Worm (Caenorhabditis elegans) whole organism, young adult: ENCODE measurements around the gene arrd-16.

Source experiments
- C06A6.2 ChIP-seq: fragments of 200-800 bp; sonication (Bioruptor generic); conservative IDR thresholded peaks from 2 replicates; pipeline ENCODE4 v1.3.6; 2022; ENCODE audit warnings: missing genetic modification characterization, missing compliant biosample characterization
- F23B12.7 ChIP-seq: sonication (generic microtip); optimal IDR thresholded peaks from 2 replicates; lab custom pipeline; 2017; ENCODE audit warnings: missing genetic modification characterization, mild to moderate bottlenecking, missing compliant biosample characterization, antibody characterized with exemption, moderate library complexity; ENCODE audit not compliant: insufficient read depth
- F52B5.7 ChIP-seq: sonication (generic microtip); optimal IDR thresholded peaks from 2 replicates; lab custom pipeline; 2016; ENCODE audit warnings: mild to moderate bottlenecking, missing genetic modification characterization, missing compliant biosample characterization
- F55B11.4 ChIP-seq: sonication (generic microtip); optimal IDR thresholded peaks from 2 replicates; lab custom pipeline; 2016; ENCODE audit warnings: missing compliant biosample characterization, missing genetic modification characterization, borderline replicate concordance; ENCODE audit not compliant: insufficient read depth
- K11D2.4 ChIP-seq: fragments of 200-800 bp; sonication (Bioruptor generic); IDR thresholded peaks from 2 replicates; pipeline ENCODE4 v1.3.6; 2022; ENCODE audit warnings: missing genetic modification reagents, missing genetic modification characterization, missing compliant biosample characterization
- aptf-2 ChIP-seq: fragments of 200-800 bp; sonication (Bioruptor generic); conservative IDR thresholded peaks from 2 replicates; pipeline ENCODE4 v1.3.6; 2022; ENCODE audit warnings: missing genetic modification reagents, missing genetic modification characterization, missing compliant biosample characterization
- atf-7 ChIP-seq: sonication (generic microtip); optimal IDR thresholded peaks from 2 replicates; lab custom pipeline; 2017; ENCODE audit warnings: mild to moderate bottlenecking, missing genetic modification characterization, missing compliant biosample characterization
- attf-6 ChIP-seq: fragments of 200-800 bp; sonication (Bioruptor generic); IDR thresholded peaks from 2 replicates; pipeline ENCODE4 v1.3.6; 2022; ENCODE audit warnings: missing genetic modification reagents, missing genetic modification characterization, missing compliant biosample characterization
- ccch-3 ChIP-seq: fragments of 200-800 bp; sonication (Bioruptor generic); optimal IDR thresholded peaks from 2 replicates; lab custom pipeline; 2018; ENCODE audit warnings: mild to moderate bottlenecking, missing genetic modification characterization, missing compliant biosample characterization
- cebp-1 ChIP-seq, 2 experiments: fragments of 200-800 bp in 1 of 2; sonication (Bioruptor generic) in 1 of 2; sonication (generic microtip) in 1 of 2; IDR thresholded peaks in 1 of 2; optimal IDR thresholded peaks in 1 of 2; 2 replicates each; pipeline versions ENCODE4 v1.3.6 to Lab custom; 2017 to 2022; ENCODE audit warnings: missing compliant biosample characterization in 2 of 2, missing genetic modification characterization in 2 of 2, mild to moderate bottlenecking in 1 of 2, missing genetic modification reagents in 1 of 2, moderate library complexity in 1 of 2
- cebp-2 ChIP-seq: fragments of 200-800 bp; sonication (Bioruptor generic); IDR thresholded peaks from 2 replicates; pipeline ENCODE4 v1.3.6; 2022; ENCODE audit warnings: missing genetic modification characterization, missing compliant biosample characterization
- ceh-40 ChIP-seq: fragments of 200-800 bp; sonication (Bioruptor generic); IDR thresholded peaks from 2 replicates; pipeline ENCODE4 v1.3.6; 2022; ENCODE audit warnings: missing genetic modification characterization, missing compliant biosample characterization
- ceh-91 ChIP-seq: fragments of 200-800 bp; sonication (Bioruptor generic); IDR thresholded peaks from 2 replicates; pipeline ENCODE4 v1.3.6; 2022; ENCODE audit warnings: missing genetic modification reagents, missing genetic modification characterization, missing compliant biosample characterization
- dox-1 ChIP-seq: fragments of 200-800 bp; sonication (Bioruptor generic); IDR thresholded peaks from 2 replicates; pipeline ENCODE4 v1.3.6; 2022; ENCODE audit warnings: missing genetic modification reagents, missing genetic modification characterization, missing compliant biosample characterization
- dpl-1 ChIP-seq: fragments of 150-350 bp; optimal IDR thresholded peaks from 2 replicates; lab custom pipeline; 2014; ENCODE audit warnings: missing biosample characterization, missing genetic modification reagents, missing genetic modification characterization
- efl-1 ChIP-seq: fragments of 150-350 bp; optimal IDR thresholded peaks from 2 replicates; lab custom pipeline; 2014; ENCODE audit warnings: missing biosample characterization, missing genetic modification reagents, missing genetic modification characterization
- egrh-3 ChIP-seq: fragments of 200-800 bp; sonication (Bioruptor generic); IDR thresholded peaks from 2 replicates; pipeline ENCODE4 v1.3.6; 2022; ENCODE audit warnings: missing genetic modification reagents, missing genetic modification characterization, missing compliant biosample characterization
- him-1 ChIP-seq: sonication (generic microtip); optimal IDR thresholded peaks from 2 replicates; lab custom pipeline; 2016; ENCODE audit warnings: missing genotype, missing genetic modification reagents, missing genetic modification characterization, missing compliant biosample characterization
- hmg-1.2 ChIP-seq: fragments of 200-800 bp; sonication (Bioruptor generic); IDR thresholded peaks from 2 replicates; pipeline ENCODE4 v1.3.6; 2022; ENCODE audit warnings: missing genetic modification reagents, missing genetic modification characterization, missing compliant biosample characterization
- hmg-20 ChIP-seq: fragments of 200-800 bp; sonication (Bioruptor generic); IDR thresholded peaks from 2 replicates; pipeline ENCODE4 v1.3.6; 2022; ENCODE audit warnings: missing genetic modification reagents, missing genetic modification characterization, missing compliant biosample characterization
- hrde-1 ChIP-seq: sonication (generic microtip); optimal IDR thresholded peaks from 2 replicates; lab custom pipeline; 2016; ENCODE audit warnings: missing genetic modification characterization, mild to moderate bottlenecking, missing compliant biosample characterization, moderate library complexity, missing genotype, missing genetic modification reagents, borderline replicate concordance
- hsf-1 ChIP-seq: fragments of 200-800 bp; sonication (Bioruptor generic); IDR thresholded peaks from 2 replicates; pipeline ENCODE4 v1.3.6; 2022; ENCODE audit warnings: missing genetic modification reagents, missing genetic modification characterization, missing compliant biosample characterization
- lin-54 ChIP-seq: fragments of 200-800 bp; sonication (Bioruptor generic); optimal IDR thresholded peaks from 2 replicates; lab custom pipeline; 2018; ENCODE audit warnings: mild to moderate bottlenecking, missing genetic modification characterization, missing compliant biosample characterization
- lsl-1 ChIP-seq: fragments of 200-800 bp; sonication (Bioruptor generic); optimal IDR thresholded peaks from 2 replicates; lab custom pipeline; 2018; ENCODE audit warnings: mild to moderate bottlenecking, missing genetic modification characterization, moderate library complexity, missing compliant biosample characterization
- madf-6 ChIP-seq: fragments of 200-800 bp; sonication (Bioruptor generic); IDR thresholded peaks from 2 replicates; pipeline ENCODE4 v1.3.6; 2022; ENCODE audit warnings: missing genetic modification reagents, missing genetic modification characterization, missing compliant biosample characterization
- mcd-1 ChIP-seq: fragments of 200-800 bp; sonication (Bioruptor generic); IDR thresholded peaks from 2 replicates; pipeline ENCODE4 v1.3.6; 2022; ENCODE audit warnings: missing genetic modification reagents, missing genetic modification characterization, missing compliant biosample characterization
- nhr-179 ChIP-seq: sonication (generic microtip); optimal IDR thresholded peaks from 2 replicates; lab custom pipeline; 2016; ENCODE audit warnings: mild to moderate bottlenecking, missing genetic modification characterization, missing compliant biosample characterization
- nhr-80 ChIP-seq: sonication (generic microtip); optimal IDR thresholded peaks from 2 replicates; lab custom pipeline; 2016; ENCODE audit warnings: missing genetic modification characterization, missing compliant biosample characterization
- snpc-1.1 ChIP-seq: sonication (generic microtip); optimal IDR thresholded peaks from 2 replicates; lab custom pipeline; 2017; ENCODE audit warnings: missing genetic modification characterization, mild to moderate bottlenecking, missing compliant biosample characterization, antibody characterized with exemption, moderate library complexity, missing genotype, missing genetic modification reagents; ENCODE audit not compliant: insufficient read depth
- snpc-1.3 ChIP-seq: sonication (generic microtip); optimal IDR thresholded peaks from 2 replicates; lab custom pipeline; 2017; ENCODE audit warnings: missing genetic modification characterization, mild to moderate bottlenecking, missing compliant biosample characterization, antibody characterized with exemption, moderate library complexity, missing genotype, missing genetic modification reagents; ENCODE audit not compliant: insufficient read depth
- snpc-3.4 ChIP-seq: sonication (generic microtip); optimal IDR thresholded peaks from 2 replicates; lab custom pipeline; 2017; ENCODE audit warnings: missing genetic modification characterization, mild to moderate bottlenecking, missing compliant biosample characterization, antibody characterized with exemption, moderate library complexity, missing genotype, missing genetic modification reagents
- somi-1 ChIP-seq: fragments of 200-800 bp; sonication (Bioruptor generic); optimal IDR thresholded peaks from 2 replicates; lab custom pipeline; 2018; ENCODE audit warnings: mild to moderate bottlenecking, missing genetic modification characterization, missing compliant biosample characterization
- tbp1 ChIP-seq: fragments of 200-800 bp; sonication (Bioruptor generic); optimal IDR thresholded peaks from 2 replicates; lab custom pipeline; 2018; ENCODE audit warnings: mild to moderate bottlenecking, missing genetic modification characterization, missing compliant biosample characterization
- unc-62 ChIP-seq: fragments of 150-350 bp; optimal IDR thresholded peaks from 2 replicates; lab custom pipeline; 2014; ENCODE audit warnings: missing biosample characterization, missing genetic modification reagents, missing genetic modification characterization
- xnd-1 ChIP-seq: sonication (generic microtip); optimal IDR thresholded peaks from 2 replicates; lab custom pipeline; 2016; ENCODE audit warnings: missing genotype, missing genetic modification reagents, missing genetic modification characterization, missing compliant biosample characterization
- zfh-2 ChIP-seq: fragments of 200-800 bp; sonication (Bioruptor generic); conservative IDR thresholded peaks from 2 replicates; pipeline ENCODE4 v1.3.6; 2022; ENCODE audit warnings: missing genetic modification reagents, missing genetic modification characterization, missing compliant biosample characterization
- zim-3 ChIP-seq: sonication (generic microtip); optimal IDR thresholded peaks from 2 replicates; lab custom pipeline; 2017; ENCODE audit warnings: mild to moderate bottlenecking, missing genetic modification characterization, moderate library complexity, missing compliant biosample characterization
- ztf-18 ChIP-seq: sonication (generic microtip); optimal IDR thresholded peaks from 2 replicates; lab custom pipeline; 2016; ENCODE audit warnings: missing genotype, mild to moderate bottlenecking, missing genetic modification characterization, missing compliant biosample characterization
- ztf-26 ChIP-seq: sonication (generic microtip); optimal IDR thresholded peaks from 2 replicates; lab custom pipeline; 2017; ENCODE audit warnings: missing genetic modification characterization, missing compliant biosample characterization

The arrd-16 gene

DNA sequence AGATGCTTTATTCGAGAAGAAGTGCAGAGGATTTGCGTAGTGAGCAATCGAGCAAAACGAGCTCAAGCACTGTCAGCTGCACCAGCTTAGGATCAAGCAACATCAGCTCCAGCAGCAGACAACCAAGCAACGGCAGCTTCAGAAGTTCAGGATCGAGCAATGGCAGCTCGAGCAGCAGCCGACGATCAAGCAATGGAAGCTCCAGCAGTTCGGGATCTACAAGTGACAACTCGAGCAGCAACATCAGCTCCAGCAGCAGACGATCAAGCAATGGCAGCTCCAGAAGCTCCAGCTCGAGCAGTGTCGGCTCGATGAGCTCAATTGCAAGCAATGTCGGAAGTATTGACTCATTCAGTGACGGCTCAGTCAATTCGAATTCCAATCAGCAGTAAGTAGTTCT is 45.5 kb upstream of the arrd-16 start:
- TF ChIP-seq F55B11.4 (no peak), ztf-26 (no peak), hsf-1 (GFP tag; lab: Robert Waterston, UW) (no peak), zfh-2 (GFP tag; lab: Robert Waterston, UW) (peak; percentile 53; the same call in 1 of the 2 replicates), egrh-3 (GFP tag; lab: Robert Waterston, UW) (peak; percentile 64; the same call in 1 of the 2 replicates), somi-1 (GFP tag; lab: Kevin White, UChicago) (no peak)
- TF ChIP-seq, all 124 proteins: peak for 2

DNA sequence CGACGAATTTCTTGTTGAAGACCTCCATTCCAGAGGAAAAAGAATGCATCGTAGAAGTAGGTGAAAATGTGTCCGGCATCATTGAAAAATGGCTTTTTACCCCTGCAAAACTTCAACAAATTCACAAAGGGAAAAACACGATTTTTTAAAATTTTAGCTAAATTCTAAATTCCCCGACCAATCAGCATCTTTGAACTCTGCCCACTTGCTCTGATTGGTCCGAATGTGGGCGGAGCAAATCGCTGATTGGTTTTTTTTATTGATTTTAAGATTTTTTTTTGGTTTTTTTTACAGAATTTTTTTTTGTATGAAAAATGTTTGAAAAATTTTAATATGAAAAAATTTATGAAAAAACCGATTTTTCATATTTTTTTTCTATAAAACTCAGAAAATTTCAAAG is 40.7 kb upstream of the arrd-16 start:
- TF ChIP-seq lin-54 (GFP tag; lab: Kevin White, UChicago) (no peak), dpl-1 (GFP tag; lab: Kevin White, UChicago) (no peak), snpc-1.3 (tag; lab: Kevin White, UChicago) (no peak), unc-62 (GFP tag; lab: Kevin White, UChicago) (no peak), zim-3 (no peak), ztf-18 (tag; lab: Kevin White, UChicago) (no peak), F23B12.7 (tag; lab: Kevin White, UChicago) (no peak), atf-7 (no peak), dox-1 (GFP tag; lab: Robert Waterston, UW) (no peak), ccch-3 (GFP tag; lab: Kevin White, UChicago) (no peak)

DNA sequence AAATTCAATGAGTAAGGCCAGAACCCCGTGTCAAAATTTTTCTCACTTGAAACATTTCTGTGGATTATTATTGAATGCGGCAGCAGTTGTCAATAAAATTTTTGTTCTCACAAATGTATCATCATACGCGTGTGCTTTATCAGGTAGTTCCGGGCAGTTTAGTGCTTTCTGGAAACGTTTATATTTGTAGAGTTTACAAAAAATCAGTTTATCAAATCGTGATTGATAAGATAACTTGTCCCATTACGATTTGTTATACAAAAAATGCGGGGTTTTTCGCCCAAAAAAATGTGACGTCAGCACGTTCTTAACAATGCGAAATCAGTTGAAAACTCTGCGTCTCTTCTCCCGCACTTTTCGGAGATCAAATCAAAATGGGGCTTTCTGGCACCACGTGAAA is 39.3 kb upstream of the arrd-16 start:
- peak; percentile 67 for TF ChIP-seq nhr-80 (tag; lab: Kevin White, UChicago)
- no peak for TF ChIP-seq ceh-40 (GFP tag; lab: Robert Waterston, UW)
- TF ChIP-seq, all 124 proteins: peak for 1

DNA sequence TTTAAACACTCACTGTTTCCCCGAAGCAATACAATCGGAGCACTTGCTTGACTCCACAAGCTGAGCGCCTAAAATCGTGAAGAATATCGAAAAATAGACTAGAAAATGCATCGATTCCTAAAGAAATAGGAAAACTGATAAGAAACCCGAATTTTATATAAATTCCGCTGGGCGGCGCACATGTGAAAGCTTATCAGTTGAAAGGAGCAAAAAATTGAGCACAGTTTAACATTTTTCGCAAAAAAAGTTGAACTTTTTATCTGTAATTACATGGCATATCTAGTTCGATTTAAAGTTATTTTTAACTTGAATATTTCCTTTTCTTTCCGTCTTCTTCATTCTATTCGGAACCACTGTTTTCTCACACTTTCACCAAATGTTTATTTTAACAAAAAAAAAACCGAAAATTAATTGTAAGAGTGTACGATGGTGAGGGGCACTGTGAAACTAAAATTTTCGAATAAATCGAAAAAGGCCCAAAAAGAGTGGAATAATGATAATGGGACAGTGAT is 38.5 kb upstream of the arrd-16 start, which contains the start of gene Y49E10.18:
Y49E10.18 (minus strand) TSS at position 116 of the 512 bp plus-strand sequence.
- peak; percentile 36 for TF ChIP-seq nhr-80 (tag; lab: Kevin White, UChicago)
- no peak for TF ChIP-seq F55B11.4
- TF ChIP-seq, all 124 proteins: peak for 1

DNA sequence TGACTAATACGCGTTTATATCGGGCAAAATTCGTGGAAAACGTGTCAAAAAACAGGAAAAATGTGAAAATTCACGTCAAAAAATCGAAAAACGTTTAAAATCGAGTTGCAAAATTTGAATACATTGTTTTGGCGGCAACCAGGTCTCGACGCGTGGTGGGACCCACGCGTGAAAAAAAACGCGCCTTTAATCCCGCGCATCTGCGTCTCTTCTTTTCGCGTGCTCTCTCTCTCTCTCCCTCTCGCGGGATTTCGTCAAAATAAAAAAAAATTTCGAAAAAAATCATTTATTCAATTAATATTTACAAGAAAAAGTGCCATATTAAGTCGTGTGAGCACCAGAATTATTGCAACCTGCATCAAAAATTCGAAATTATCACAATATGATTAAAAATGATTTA is 31.2 kb upstream of the arrd-16 start, which contains the start of gene ani-1:
ani-1 (minus strand) TSS at position 61 of the 400 bp plus-strand sequence.
- TF ChIP-seq C06A6.2 (GFP tag; lab: Robert Waterston, UW) (peak; percentile 32; the same call in 1 of the 2 replicates), cebp-2 (GFP tag; lab: Robert Waterston, UW) (no peak), attf-6 (GFP tag; lab: Robert Waterston, UW) (0 out of 2 replicates have a peak, but pooled peaks have one; percentile 10), K11D2.4 (GFP tag; lab: Robert Waterston, UW) (peak; percentile 66; the same call in 1 of the 2 replicates), xnd-1 (tag; lab: Kevin White, UChicago) (peak; percentile 72), aptf-2 (GFP tag; lab: Robert Waterston, UW) (0 out of 2 replicates have a peak, but pooled peaks have one; percentile 30), snpc-3.4 (tag; lab: Kevin White, UChicago) (peak; percentile 68), hmg-20 (GFP tag; lab: Robert Waterston, UW) (no peak), lsl-1 (peak; percentile 82), zim-3 (no peak), F52B5.7 (tag; lab: Kevin White, UChicago) (peak; percentile 20), madf-6 (GFP tag; lab: Robert Waterston, UW) (peak; percentile 93), egrh-3 (GFP tag; lab: Robert Waterston, UW) (peak; percentile 49; the same call in 1 of the 2 replicates), snpc-1.1 (tag; lab: Kevin White, UChicago) (peak; percentile 56), nhr-179 (tag; lab: Kevin White, UChicago) (no peak), ceh-91 (GFP tag; lab: Robert Waterston, UW) (peak; percentile 85), mcd-1 (peak; percentile 83), efl-1 (GFP tag; lab: Kevin White, UChicago) (peak; percentile 91), hrde-1 (peak; percentile 9), lin-54 (GFP tag; lab: Kevin White, UChicago) (peak; percentile 89), cebp-1 (GFP tag; IDR thresholded peaks at IDR 0.05; lab: Robert Waterston, UW) (no peak), cebp-1 (tag; optimal IDR thresholded peaks at IDR 0.05; lab: Kevin White, UChicago) (peak; percentile 68), dox-1 (GFP tag; lab: Robert Waterston, UW) (peak; percentile 89), him-1 (tag; lab: Kevin White, UChicago) (no peak), tbp1 (GFP tag; lab: Kevin White, UChicago) (peak; percentile 57), hmg-1.2 (GFP tag; lab: Robert Waterston, UW) (peak; percentile 97)
